Fruit fly (Drosophila melanogaster): ENCODE data around the gene senju.

- TF ChIP-seq ovo (GFP tag; optimal IDR thresholded peaks at IDR 0.05) = no peak
- no peak for TF ChIP-seq CG33017 (tag; optimal IDR thresholded peaks at IDR 0.05)
- TF ChIP-seq tj (GFP tag; optimal IDR thresholded peaks at IDR 0.05) = no peak
- no peak for TF ChIP-seq bab1 (GFP tag; optimal IDR thresholded peaks at IDR 0.05)
- no peak for TF ChIP-seq CG7101 (tag; optimal IDR thresholded peaks at IDR 0.05)
- no peak for TF ChIP-seq CG1620 (GFP tag; optimal IDR thresholded peaks at IDR 0.05)
- no peak for TF ChIP-seq kay (GFP tag; ENCODE audit: borderline replicate concordance)
- TF ChIP-seq toe (GFP tag; optimal IDR thresholded peaks at IDR 0.05) = no peak
Observed at dm6 chr2L:5028091-5028490, 24.6 kb upstream of the senju start, which contains the start of gene vkg.
